Fruit fly (Drosophila melanogaster): ENCODE results near the gene cyc.

Gene cyc

DNA sequence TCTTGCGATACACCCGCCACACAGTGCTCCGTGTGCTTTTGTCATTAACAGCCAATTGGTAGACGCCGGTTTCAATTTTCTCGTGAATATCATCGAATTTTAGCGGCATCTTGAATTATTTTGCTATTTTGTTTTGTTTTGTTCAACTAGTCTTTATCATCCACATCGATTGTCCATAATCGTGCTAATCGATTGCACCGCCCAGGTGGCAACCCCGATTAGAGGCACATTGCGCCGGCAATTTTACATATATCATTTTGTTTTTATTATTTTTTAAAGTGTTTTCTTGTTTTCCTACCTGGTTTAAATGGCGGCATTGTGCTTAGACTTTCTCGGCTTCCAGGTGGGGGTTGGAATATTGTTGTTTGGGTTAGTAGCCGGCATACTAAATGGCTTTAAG lies 9.8 kb downstream of the cyc start, which contains the start of gene CG34116 (continued):
- no peak for TF ChIP-seq Hand (GFP tag; optimal IDR thresholded peaks at IDR 0.05)
- peak; percentile 57; the same call in 2 of the 3 replicates for TF ChIP-seq Opbp (GFP tag; IDR thresholded peaks at IDR 0.05; ENCODE audit: partially characterized antibody)
- TF ChIP-seq nmo (GFP tag; optimal IDR thresholded peaks at IDR 0.05), result no peak
- TF ChIP-seq Adf1 (GFP tag; IDR thresholded peaks at IDR 0.05), result no peak
- no peak for TF ChIP-seq p53 (GFP tag; optimal IDR thresholded peaks at IDR 0.05)
- no peak for TF ChIP-seq CG14014 (GFP tag; IDR thresholded peaks at IDR 0.05)
- no peak for TF ChIP-seq ham (GFP tag; IDR thresholded peaks at IDR 0.05)
- peak; percentile 19; the same call in 1 of the 2 replicates for TF ChIP-seq sna (GFP tag; IDR thresholded peaks at IDR 0.05; ENCODE audit: partially characterized antibody)
- peak; percentile 48 for TF ChIP-seq Sry-δ (GFP tag; optimal IDR thresholded peaks at IDR 0.05)
- TF ChIP-seq crp (GFP tag; optimal IDR thresholded peaks at IDR 0.05), result peak in 1 of 2 experiments; percentile 62
- no peak for TF ChIP-seq HHEX (GFP tag; optimal IDR thresholded peaks at IDR 0.05)
- peak; percentile 65; the same call in 2 of the 3 replicates for TF ChIP-seq knrl (GFP tag; IDR thresholded peaks at IDR 0.05; ENCODE audit: partially characterized antibody)
- no peak for TF ChIP-seq D (optimal IDR thresholded peaks at IDR 0.05)
- no peak for TF ChIP-seq D (GFP tag; optimal IDR thresholded peaks at IDR 0.05)
- no peak for TF ChIP-seq CG42726 (GFP tag; IDR thresholded peaks at IDR 0.05; ENCODE audit: partially characterized antibody)
- no peak for TF ChIP-seq dati (GFP tag; IDR thresholded peaks at IDR 0.05)
- TF ChIP-seq peb (GFP tag; IDR thresholded peaks at IDR 0.05), result no peak
- peak; percentile 71 for TF ChIP-seq Dll (GFP tag; IDR thresholded peaks at IDR 0.05; ENCODE audit: partially characterized antibody)
- no peak for TF ChIP-seq tll (GFP tag; optimal IDR thresholded peaks at IDR 0.05)
- no peak for TF ChIP-seq Oaz (GFP tag; IDR thresholded peaks at IDR 0.05)
- TF ChIP-seq TFAM (GFP tag; optimal IDR thresholded peaks at IDR 0.05), result no peak
- TF ChIP-seq Ptx1 (GFP tag; IDR thresholded peaks at IDR 0.05), result no peak
- TF ChIP-seq sc (optimal IDR thresholded peaks at IDR 0.05), result no peak
- no peak for TF ChIP-seq sc (GFP tag; optimal IDR thresholded peaks at IDR 0.05)
- no peak for TF ChIP-seq Atf-2 (GFP tag; optimal IDR thresholded peaks at IDR 0.05)
- TF ChIP-seq pzg (GFP tag; optimal IDR thresholded peaks at IDR 0.05), result peak; percentile 32
- TF ChIP-seq CrebB (tag; optimal IDR thresholded peaks at IDR 0.05), result no peak
- TF ChIP-seq CG13123 (GFP tag; optimal IDR thresholded peaks at IDR 0.05), result no peak
- no peak for TF ChIP-seq Jarid2 (GFP tag; optimal IDR thresholded peaks at IDR 0.05)
- TF ChIP-seq vvl (GFP tag; IDR thresholded peaks at IDR 0.05), result no peak
- no peak for TF ChIP-seq CG8944 (GFP tag; optimal IDR thresholded peaks at IDR 0.05)
- TF ChIP-seq nerfin-2 (GFP tag; IDR thresholded peaks at IDR 0.05; ENCODE audit: partially characterized antibody), result peak; percentile 59
- TF ChIP-seq ssp (GFP tag; IDR thresholded peaks at IDR 0.05), result no peak
- TF ChIP-seq Ets97D (GFP tag; optimal IDR thresholded peaks at IDR 0.05), result no peak
- no peak for TF ChIP-seq esg (GFP tag; conservative IDR thresholded peaks at IDR 0.05)
- no peak for TF ChIP-seq lmd (GFP tag; IDR thresholded peaks at IDR 0.05)
- TF ChIP-seq CG2116 (GFP tag; optimal IDR thresholded peaks at IDR 0.05), result peak; percentile 24
- TF ChIP-seq vnd (GFP tag; IDR thresholded peaks at IDR 0.05; ENCODE audit: partially characterized antibody), result peak; percentile 49; the same call in 2 of the 3 replicates
- peak; percentile 48; the same call in 2 of the 3 replicates for TF ChIP-seq CG14860 (GFP tag; IDR thresholded peaks at IDR 0.05; ENCODE audit: partially characterized antibody)
- 0 out of 3 replicates have a peak, but pooled peaks have one; percentile 44 for TF ChIP-seq mld (GFP tag; IDR thresholded peaks at IDR 0.05; ENCODE audit: partially characterized antibody)
- no peak for TF ChIP-seq CG2202 (tag; optimal IDR thresholded peaks at IDR 0.05)
- TF ChIP-seq BEAF-32 (GFP tag; optimal IDR thresholded peaks at IDR 0.05), result peak; percentile 66
- no peak for TF ChIP-seq Rx (GFP tag; IDR thresholded peaks at IDR 0.05)
- no peak for TF ChIP-seq Oli (tag; optimal IDR thresholded peaks at IDR 0.05)
- no peak for TF ChIP-seq Sry-β (GFP tag; optimal IDR thresholded peaks at IDR 0.05)
- TF ChIP-seq CG16813 (GFP tag; IDR thresholded peaks at IDR 0.05; ENCODE audit: partially characterized antibody), result peak; percentile 61
- TF ChIP-seq Ada2b (GFP tag; IDR thresholded peaks at IDR 0.05), result no peak
- TF ChIP-seq fu2 (GFP tag; optimal IDR thresholded peaks at IDR 0.05), result no peak
- TF ChIP-seq zf30C (GFP tag; optimal IDR thresholded peaks at IDR 0.05), result no peak
- TF ChIP-seq CG11695 (GFP tag; IDR thresholded peaks at IDR 0.05), result no peak
